Fruit fly (Drosophila melanogaster) whole organism, embryonic: ENCODE results near the gene hiro.

ENCODE experiments used
- CG13123 ChIP-seq: fragments of 200-800 bp; sonication (Bioruptor generic); optimal IDR thresholded peaks from 2 replicates; lab custom pipeline; 2016; ENCODE audit warnings: missing biosample characterization, missing genetic modification characterization
- CG13894 ChIP-seq: fragments of 200-800 bp; sonication (Bioruptor generic); optimal IDR thresholded peaks from 3 replicates; lab custom pipeline; 2018; ENCODE audit warnings: missing biosample characterization, mild to moderate bottlenecking, missing genetic modification characterization, moderate library complexity
- CG14710 ChIP-seq: fragments of 200-800 bp; sonication (Bioruptor generic); optimal IDR thresholded peaks from 3 replicates; lab custom pipeline; 2019; ENCODE audit warnings: missing biosample characterization, mild to moderate bottlenecking, missing genetic modification characterization, moderate library complexity
- CG15011 ChIP-seq: fragments of 200-800 bp; sonication (Bioruptor generic); optimal IDR thresholded peaks from 3 replicates; lab custom pipeline; 2018; ENCODE audit warnings: missing biosample characterization, mild to moderate bottlenecking, missing genetic modification characterization
- CG15479 ChIP-seq: fragments of 200-800 bp; sonication (Bioruptor generic); optimal IDR thresholded peaks from 3 replicates; lab custom pipeline; 2019; ENCODE audit warnings: missing biosample characterization, mild to moderate bottlenecking, missing genetic modification characterization, moderate library complexity
- CG16813 ChIP-seq: fragments of 200-800 bp; sonication (Bioruptor generic); IDR thresholded peaks from 3 replicates; pipeline ENCODE4 v1.3.6; 2022; ENCODE audit warnings: missing biosample characterization, missing genetic modification characterization; ENCODE audit not compliant: partially characterized antibody
- CG18764 ChIP-seq: fragments of 200-800 bp; sonication (Bioruptor generic); optimal IDR thresholded peaks from 3 replicates; lab custom pipeline; 2016; ENCODE audit warnings: missing biosample characterization, missing genetic modification characterization
- CG3407 ChIP-seq: fragments of 200-800 bp; sonication (Bioruptor generic); optimal IDR thresholded peaks from 2 replicates; lab custom pipeline; 2018; ENCODE audit warnings: missing biosample characterization, mild to moderate bottlenecking, missing genetic modification characterization
- CG6813 ChIP-seq: fragments of 200-800 bp; sonication (Bioruptor generic); optimal IDR thresholded peaks from 2 replicates; lab custom pipeline; 2017; ENCODE audit warnings: missing biosample characterization, missing genetic modification characterization, mild to moderate bottlenecking, moderate library complexity, missing genetic modification reagents
- CG8290 ChIP-seq, 3 experiments: fragments of 200-800 bp; sonication (Bioruptor generic); optimal IDR thresholded peaks; 2 replicates each; lab custom pipeline; 2016 to 2019; ENCODE audit warnings: missing biosample characterization in 3 of 3, missing genetic modification characterization in 3 of 3, mild to moderate bottlenecking in 2 of 3, moderate library complexity in 1 of 3
- Deaf1 ChIP-seq: fragments of 200-800 bp; optimal IDR thresholded peaks from 3 replicates; lab custom pipeline; 2019; ENCODE audit warnings: missing biosample characterization, mild to moderate bottlenecking, missing genetic modification characterization, moderate library complexity
- Ets65A ChIP-seq: fragments of 200-800 bp; sonication (Bioruptor generic); peaks from one replicate; lab custom pipeline; 2016; ENCODE audit warnings: missing biosample characterization, missing genetic modification characterization
- HLH3B ChIP-seq: fragments of 200-800 bp; sonication (Bioruptor generic); IDR thresholded peaks from 2 replicates; pipeline ENCODE4 v1.3.6; 2022; ENCODE audit warnings: missing biosample characterization, missing genetic modification characterization
- MBD-R2 ChIP-seq: fragments of 200-800 bp; sonication (Bioruptor generic); IDR thresholded peaks from 2 replicates; pipeline ENCODE4 v1.3.6; 2022; ENCODE audit warnings: missing biosample characterization, missing genetic modification characterization
- Med ChIP-seq: fragments of 200-800 bp; sonication (Bioruptor generic); peaks from one replicate; lab custom pipeline; 2016; ENCODE audit warnings: missing biosample characterization, missing genetic modification characterization, mild to moderate bottlenecking, inconsistent platforms, moderate library complexity
- Nf-YB ChIP-seq: fragments of 200-800 bp; sonication (Bioruptor generic); optimal IDR thresholded peaks from 3 replicates; lab custom pipeline; 2019; ENCODE audit warnings: missing biosample characterization, mild to moderate bottlenecking, missing genetic modification characterization, moderate library complexity
- ash1 ChIP-seq: fragments of 200-800 bp; sonication (Bioruptor generic); optimal IDR thresholded peaks from 2 replicates; lab custom pipeline; 2018; ENCODE audit warnings: missing biosample characterization, mild to moderate bottlenecking, missing genetic modification characterization
- chinmo ChIP-seq: fragments of 200-800 bp; sonication (Bioruptor generic); IDR thresholded peaks from 4 replicates; pipeline ENCODE4 v1.3.6; 2022; ENCODE audit warnings: missing biosample characterization, missing genetic modification characterization; ENCODE audit not compliant: partially characterized antibody
- ci ChIP-seq: fragments of 200-800 bp; sonication (Bioruptor generic); IDR thresholded peaks from 3 replicates; pipeline ENCODE4 v1.3.6; 2022; ENCODE audit warnings: missing biosample characterization, missing genetic modification characterization
- crol ChIP-seq: fragments of 200-800 bp; sonication (Bioruptor generic); IDR thresholded peaks from 2 replicates; pipeline ENCODE4 v1.3.6; 2022; ENCODE audit warnings: missing biosample characterization, missing genetic modification characterization
- dmrt11E ChIP-seq: fragments of 200-800 bp; sonication (Bioruptor generic); optimal IDR thresholded peaks from 3 replicates; lab custom pipeline; 2018; ENCODE audit warnings: missing biosample characterization, mild to moderate bottlenecking, missing genetic modification characterization, moderate library complexity
- gem ChIP-seq: fragments of 200-800 bp; sonication (Bioruptor generic); optimal IDR thresholded peaks from 2 replicates; lab custom pipeline; 2019; ENCODE audit warnings: missing biosample characterization, mild to moderate bottlenecking, missing genetic modification characterization, moderate library complexity
- hkb ChIP-seq, 2 experiments: fragments of 200-800 bp in 1 of 2; fragments of >200 bp in 1 of 2; sonication (Bioruptor generic) in 1 of 2; IDR thresholded peaks in 1 of 2; optimal IDR thresholded peaks in 1 of 2; 2 replicates each; pipeline versions ENCODE4 v1.3.6 to Lab custom; 2017 to 2022; ENCODE audit warnings: missing biosample characterization in 1 of 2, missing genetic modification characterization in 1 of 2
- kah ChIP-seq: fragments of 200-800 bp; sonication (Bioruptor generic); optimal IDR thresholded peaks from 2 replicates; lab custom pipeline; 2018; ENCODE audit warnings: missing biosample characterization, mild to moderate bottlenecking, missing genetic modification characterization
- lmd ChIP-seq: fragments of 200-800 bp; sonication (Bioruptor generic); IDR thresholded peaks from 2 replicates; pipeline ENCODE4 v1.3.6; 2022; ENCODE audit warnings: missing biosample characterization, missing genetic modification characterization
- lov ChIP-seq, 2 experiments: fragments of 200-800 bp in 1 of 2; fragments of >200 bp in 1 of 2; sonication (Bioruptor generic) in 1 of 2; IDR thresholded peaks in 1 of 2; optimal IDR thresholded peaks in 1 of 2; 2 replicates in 1 of 2; 3 replicates in 1 of 2; pipeline versions ENCODE4 v1.3.6 to Lab custom; 2017 to 2022; ENCODE audit warnings: missing biosample characterization in 1 of 2, missing genetic modification characterization in 1 of 2
- p53 ChIP-seq: fragments of 200-800 bp; sonication (Bioruptor generic); optimal IDR thresholded peaks from 2 replicates; lab custom pipeline; 2016; ENCODE audit warnings: missing biosample characterization, missing genetic modification characterization
- pum ChIP-seq: fragments of 200-800 bp; sonication (Bioruptor generic); optimal IDR thresholded peaks from 2 replicates; lab custom pipeline; 2016; ENCODE audit warnings: missing biosample characterization, missing genetic modification characterization
- repo ChIP-seq: fragments of 200-800 bp; sonication (Bioruptor generic); optimal IDR thresholded peaks from 2 replicates; lab custom pipeline; 2016; ENCODE audit warnings: missing biosample characterization, missing genetic modification characterization
- row ChIP-seq: fragments of 200-800 bp; sonication (Bioruptor generic); IDR thresholded peaks from 3 replicates; pipeline ENCODE4 v1.3.6; 2022; ENCODE audit warnings: missing biosample characterization, missing genetic modification characterization
- sens ChIP-seq: fragments of 200-800 bp; sonication (Bioruptor generic); peaks from one replicate; lab custom pipeline; 2016; ENCODE audit warnings: missing biosample characterization, missing genetic modification characterization
- sima ChIP-seq: fragments of 200-800 bp; sonication (Bioruptor generic); optimal IDR thresholded peaks from 2 replicates; lab custom pipeline; 2016; ENCODE audit warnings: missing biosample characterization, missing genetic modification characterization
- trem ChIP-seq: fragments of 200-800 bp; optimal IDR thresholded peaks from 3 replicates; lab custom pipeline; 2019; ENCODE audit warnings: missing biosample characterization, mild to moderate bottlenecking, missing genetic modification characterization, moderate library complexity
- unc-4 ChIP-seq: fragments of 200-800 bp; sonication (Bioruptor generic); IDR thresholded peaks from 2 replicates; pipeline ENCODE4 v1.3.6; 2022; ENCODE audit warnings: missing biosample characterization, missing genetic modification characterization; ENCODE audit not compliant: partially characterized antibody
- wor ChIP-seq: fragments of 200-800 bp; sonication (Bioruptor generic); IDR thresholded peaks from 2 replicates; pipeline ENCODE4 v1.3.6; 2022; ENCODE audit warnings: missing biosample characterization, missing genetic modification characterization
- z ChIP-seq: fragments of 200-800 bp; sonication (Bioruptor generic); IDR thresholded peaks from 3 replicates; pipeline ENCODE4 v1.3.6; 2022; ENCODE audit warnings: missing biosample characterization, missing genetic modification characterization

Gene hiro

dm6 chr3L:704661-705543, 17.1 kb upstream of the hiro start (continued):
- peak; percentile 15 for TF ChIP-seq CG14710 (tag; lab: Kevin White, UChicago)
- TF ChIP-seq p53 (GFP tag; lab: Kevin White, UChicago), result no peak
- TF ChIP-seq Nf-YB, result no peak
- TF ChIP-seq wor (GFP tag; lab: Robert Waterston, UW), result 0 out of 2 replicates have a peak, but pooled peaks have one; percentile 22
- no peak for TF ChIP-seq repo (GFP tag; lab: Kevin White, UChicago)
- no peak for TF ChIP-seq sima
- 0 out of 2 replicates have a peak, but pooled peaks have one; percentile 12 for TF ChIP-seq HLH3B (GFP tag; lab: Robert Waterston, UW)
- no peak for TF ChIP-seq kah (GFP tag; lab: Kevin White, UChicago)
- TF ChIP-seq z, result no peak
- no peak for TF ChIP-seq hkb (optimal IDR thresholded peaks at IDR 0.05; lab: Kevin White, UChicago)
- TF ChIP-seq hkb (GFP tag; IDR thresholded peaks at IDR 0.05; lab: Robert Waterston, UW), result peak; percentile 67; the same call in 1 of the 2 replicates
- peak; percentile 53 for TF ChIP-seq gem (tag; lab: Kevin White, UChicago)
- TF ChIP-seq CG16813 (GFP tag; lab: Robert Waterston, UW), result no peak
- no peak for TF ChIP-seq chinmo

- no peak for TF ChIP-seq CG15479 (GFP tag; lab: Kevin White, UChicago)
- TF ChIP-seq trem (tag; lab: Kevin White, UChicago), result no peak
- TF ChIP-seq CG6813 (GFP tag; lab: Kevin White, UChicago), result no peak
- TF ChIP-seq ash1, result no peak
- peak; percentile 23 for TF ChIP-seq Deaf1 (tag; lab: Kevin White, UChicago)
- TF ChIP-seq CG18764 (GFP tag; lab: Kevin White, UChicago), result no peak
- TF ChIP-seq CG13123 (GFP tag; lab: Kevin White, UChicago), result no peak
- peak; percentile 42 for TF ChIP-seq sens (GFP tag; lab: Kevin White, UChicago)
- no peak for TF ChIP-seq MBD-R2
- TF ChIP-seq CG13894, result peak; percentile 100
- TF ChIP-seq CG3407 (GFP tag; lab: Kevin White, UChicago), result no peak
- no peak for TF ChIP-seq CG15011 (GFP tag; lab: Kevin White, UChicago)
- TF ChIP-seq row, result 0 out of 3 replicates have a peak, but pooled peaks have one; percentile 1
Observed at dm6 chr3L:703160-703793, 15.5 kb upstream of the hiro start.

DNA sequence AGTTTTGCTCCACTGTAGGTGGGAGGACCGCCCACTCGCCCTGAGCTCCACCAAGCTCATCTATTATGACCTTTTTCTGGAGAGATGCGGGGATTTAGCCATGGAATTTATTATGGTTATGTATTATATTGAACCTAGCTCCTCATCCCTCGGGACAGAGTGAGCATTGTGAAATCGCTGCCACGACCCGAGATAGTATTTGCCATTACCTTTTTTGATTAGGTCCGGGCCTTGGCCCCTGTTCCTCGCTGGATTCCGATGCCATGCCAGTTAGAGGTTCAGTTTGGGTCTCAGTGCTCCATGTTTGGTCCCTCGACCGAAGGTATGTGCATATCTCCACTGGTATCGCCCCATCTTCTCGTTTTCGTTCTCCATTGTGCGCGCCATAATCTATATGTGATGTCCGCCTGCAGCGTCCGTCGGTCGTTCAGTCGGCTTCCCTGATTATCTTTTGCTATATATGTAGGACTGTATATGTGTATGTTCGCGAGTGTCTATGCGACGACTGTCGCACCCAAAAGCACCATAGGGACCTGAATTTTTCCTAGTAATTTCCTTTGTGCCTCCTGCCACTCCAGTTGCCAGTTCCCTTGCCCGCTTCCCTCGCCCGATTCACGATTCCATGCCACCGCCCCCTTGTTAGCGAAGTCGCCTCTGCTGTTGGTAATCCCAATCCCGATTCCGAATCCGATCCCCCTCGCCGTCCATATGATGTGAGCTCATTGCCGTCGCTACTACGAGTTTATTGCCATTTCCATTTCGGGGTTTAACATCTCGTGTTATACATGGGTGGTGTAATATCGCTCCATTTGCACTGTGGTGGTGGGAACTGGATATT, 14.3 kb upstream of the hiro start:
- TF ChIP-seq CG13894, result peak; percentile 98
- peak; percentile 15 for TF ChIP-seq CG8290 (GFP tag; optimal IDR thresholded peaks at IDR 0.05; lab: Kevin White, UChicago)
- peak in 1 of 2 experiments; percentile 11 for TF ChIP-seq CG8290 (tag; optimal IDR thresholded peaks at IDR 0.05; lab: Kevin White, UChicago)
- no peak for TF ChIP-seq lov (optimal IDR thresholded peaks at IDR 0.05; lab: Kevin White, UChicago)
- TF ChIP-seq lov (GFP tag; IDR thresholded peaks at IDR 0.05; lab: Robert Waterston, UW), result 0 out of 3 replicates have a peak, but pooled peaks have one; percentile 31
- peak; percentile 53 for TF ChIP-seq Ets65A (GFP tag; lab: Kevin White, UChicago)
- TF ChIP-seq Deaf1 (tag; lab: Kevin White, UChicago), result peak; percentile 31
- TF ChIP-seq Med (GFP tag; lab: Kevin White, UChicago), result peak; percentile 45
- TF ChIP-seq ci (GFP tag; lab: Robert Waterston, UW), result 0 out of 3 replicates have a peak, but pooled peaks have one; percentile 27
- TF ChIP-seq crol (GFP tag; lab: Robert Waterston, UW), result peak; percentile 33; the same call in 1 of the 2 replicates
- TF ChIP-seq pum (GFP tag; lab: Kevin White, UChicago), result no peak
- TF ChIP-seq lmd, result no peak
- TF ChIP-seq unc-4 (GFP tag; lab: Robert Waterston, UW), result no peak
- TF ChIP-seq dmrt11E, result no peak
